Worm (Caenorhabditis elegans) whole organism, L3 larva: ENCODE measurements around the gene Y77E11A.16.

Experiments used
- R02D3.7 ChIP-seq: fragments of 150-350 bp; optimal IDR thresholded peaks from 2 replicates; lab custom pipeline; 2014; ENCODE audit warnings: missing biosample characterization, missing genetic modification characterization
- ZK546.5 ChIP-seq: sonication (generic microtip); optimal IDR thresholded peaks from 2 replicates; lab custom pipeline; 2017; ENCODE audit warnings: missing biosample characterization, missing genetic modification characterization
- aly-2 ChIP-seq: fragments of 150-350 bp; optimal IDR thresholded peaks from 2 replicates; lab custom pipeline; 2014; ENCODE audit warnings: missing biosample characterization, missing genetic modification characterization
- ceh-16 ChIP-seq: sonication (generic microtip); optimal IDR thresholded peaks from 2 replicates; lab custom pipeline; 2017; ENCODE audit warnings: missing biosample characterization, missing genetic modification characterization
- ceh-28 ChIP-seq: fragments of 150-350 bp; optimal IDR thresholded peaks from 2 replicates; lab custom pipeline; 2014; ENCODE audit warnings: missing biosample characterization, missing genetic modification reagents, missing genetic modification characterization
- ceh-82 ChIP-seq: fragments of 150-350 bp; optimal IDR thresholded peaks from 2 replicates; lab custom pipeline; 2014; ENCODE audit warnings: missing biosample characterization, missing genetic modification characterization
- ceh-9 ChIP-seq: sonication (generic microtip); optimal IDR thresholded peaks from 2 replicates; lab custom pipeline; 2018; ENCODE audit warnings: missing biosample characterization, missing genetic modification characterization
- daf-12 ChIP-seq: fragments of 150-350 bp; optimal IDR thresholded peaks from 2 replicates; lab custom pipeline; 2014; ENCODE audit warnings: missing biosample characterization, missing genetic modification reagents, missing genetic modification characterization
- egl-5 ChIP-seq: fragments of 150-350 bp; optimal IDR thresholded peaks from 2 replicates; lab custom pipeline; 2017; ENCODE audit warnings: missing biosample characterization, missing genetic modification reagents, missing genetic modification characterization, inconsistent platforms
- elt-1 ChIP-seq: fragments of 150-350 bp; optimal IDR thresholded peaks from 2 replicates; lab custom pipeline; 2014; ENCODE audit warnings: missing biosample characterization, missing genetic modification characterization
- elt-2 ChIP-seq: sonication (generic microtip); optimal IDR thresholded peaks from 2 replicates; lab custom pipeline; 2016; ENCODE audit warnings: missing genetic modification reagents, mild to moderate bottlenecking, missing genetic modification characterization, missing compliant biosample characterization
- fkh-2 ChIP-seq: fragments of 150-350 bp; optimal IDR thresholded peaks from 2 replicates; lab custom pipeline; 2014; ENCODE audit warnings: missing biosample characterization, missing genetic modification reagents, missing genetic modification characterization
- fos-1 ChIP-seq: fragments of 150-350 bp; optimal IDR thresholded peaks from 2 replicates; lab custom pipeline; 2014; ENCODE audit warnings: missing biosample characterization, missing genetic modification characterization
- hmg-11 ChIP-seq: sonication (generic microtip); optimal IDR thresholded peaks from 2 replicates; lab custom pipeline; 2016; ENCODE audit warnings: missing genetic modification characterization, missing compliant biosample characterization
- jun-1 ChIP-seq: fragments of 150-350 bp; optimal IDR thresholded peaks from 2 replicates; lab custom pipeline; 2014; ENCODE audit warnings: missing biosample characterization, missing genetic modification reagents, missing genetic modification characterization
- lin-15B ChIP-seq: fragments of 150-350 bp; optimal IDR thresholded peaks from 2 replicates; lab custom pipeline; 2014; ENCODE audit warnings: missing biosample characterization, missing genetic modification characterization
- lin-39 ChIP-seq: fragments of 150-350 bp; optimal IDR thresholded peaks from 2 replicates; lab custom pipeline; 2018; ENCODE audit warnings: missing biosample characterization, missing genetic modification reagents, missing genetic modification characterization
- lsy-12 ChIP-seq: sonication (generic microtip); optimal IDR thresholded peaks from 2 replicates; lab custom pipeline; 2016; ENCODE audit warnings: mild to moderate bottlenecking, missing genetic modification characterization, missing compliant biosample characterization
- mdl-1 ChIP-seq: fragments of 150-350 bp; optimal IDR thresholded peaks from 2 replicates; lab custom pipeline; 2014; ENCODE audit warnings: missing biosample characterization, missing genetic modification characterization
- nfya-1 ChIP-seq: sonication (generic microtip); optimal IDR thresholded peaks from 2 replicates; lab custom pipeline; 2017; ENCODE audit warnings: missing genetic modification characterization, mild to moderate bottlenecking, missing compliant biosample characterization, antibody characterized with exemption, moderate library complexity; ENCODE audit not compliant: insufficient read depth
- nhr-12 ChIP-seq: fragments of 150-350 bp; optimal IDR thresholded peaks from 2 replicates; lab custom pipeline; 2014; ENCODE audit warnings: missing biosample characterization, missing genetic modification characterization
- nhr-23 ChIP-seq: fragments of 150-350 bp; optimal IDR thresholded peaks from 2 replicates; lab custom pipeline; 2014; ENCODE audit warnings: missing biosample characterization, missing genetic modification reagents, missing genetic modification characterization
- nhr-237 ChIP-seq: fragments of 150-350 bp; optimal IDR thresholded peaks from 2 replicates; lab custom pipeline; 2014; ENCODE audit warnings: missing biosample characterization, missing genetic modification characterization
- nhr-25 ChIP-seq: sonication (generic microtip); optimal IDR thresholded peaks from 2 replicates; lab custom pipeline; 2017; ENCODE audit warnings: missing biosample characterization, missing genetic modification characterization
- nhr-28 ChIP-seq: fragments of 150-350 bp; optimal IDR thresholded peaks from 2 replicates; lab custom pipeline; 2014; ENCODE audit warnings: missing biosample characterization, missing genetic modification characterization
- nhr-43 ChIP-seq: sonication (generic microtip); optimal IDR thresholded peaks from 2 replicates; lab custom pipeline; 2016; ENCODE audit warnings: mild to moderate bottlenecking, missing genetic modification characterization, missing compliant biosample characterization; ENCODE audit not compliant: poor library complexity, severe bottlenecking
- nhr-67 ChIP-seq: fragments of 150-350 bp; optimal IDR thresholded peaks from 2 replicates; lab custom pipeline; 2014; ENCODE audit warnings: missing biosample characterization, missing genetic modification characterization
- nhr-76 ChIP-seq: fragments of 150-350 bp; sonication (generic microtip); optimal IDR thresholded peaks from 5 replicates; lab custom pipeline; 2014; ENCODE audit warnings: missing biosample characterization, missing genetic modification characterization
- nhr-77 ChIP-seq: fragments of 150-350 bp; optimal IDR thresholded peaks from 2 replicates; lab custom pipeline; 2014; ENCODE audit warnings: missing biosample characterization, missing genetic modification characterization
- pha-4 ChIP-seq: fragments of 150-350 bp; optimal IDR thresholded peaks from 2 replicates; lab custom pipeline; 2014; ENCODE audit warnings: missing biosample characterization, missing genetic modification reagents, missing genetic modification characterization
- pqm-1 ChIP-seq: fragments of 150-350 bp; optimal IDR thresholded peaks from 2 replicates; lab custom pipeline; 2017; ENCODE audit warnings: missing biosample characterization, missing genetic modification characterization, inconsistent platforms
- sea-2 ChIP-seq: fragments of 150-350 bp; sonication (generic microtip); optimal IDR thresholded peaks from 4 replicates; lab custom pipeline; 2014; ENCODE audit warnings: missing biosample characterization, missing genetic modification reagents, missing genetic modification characterization
- snpc-4 ChIP-seq: fragments of 150-350 bp; optimal IDR thresholded peaks from 2 replicates; lab custom pipeline; 2014; ENCODE audit warnings: missing biosample characterization, missing genetic modification characterization
- tbx-2 ChIP-seq: sonication (generic microtip); optimal IDR thresholded peaks from 2 replicates; lab custom pipeline; 2016; ENCODE audit warnings: mild to moderate bottlenecking, missing genetic modification characterization, missing compliant biosample characterization
- unc-39 ChIP-seq: sonication (generic microtip); optimal IDR thresholded peaks from 4 replicates; lab custom pipeline; 2017; ENCODE audit warnings: missing biosample characterization, missing genetic modification characterization
- zag-1 ChIP-seq: fragments of 150-350 bp; optimal IDR thresholded peaks from 2 replicates; lab custom pipeline; 2014; ENCODE audit warnings: missing biosample characterization, missing genetic modification characterization
- ztf-11 ChIP-seq: fragments of 150-350 bp; optimal IDR thresholded peaks from 2 replicates; lab custom pipeline; 2014; ENCODE audit warnings: missing biosample characterization, missing genetic modification characterization
- ztf-4 ChIP-seq: fragments of 150-350 bp; optimal IDR thresholded peaks from 2 replicates; lab custom pipeline; 2014; ENCODE audit warnings: missing biosample characterization, missing genetic modification characterization

The Y77E11A.16 gene

ce11 chrIV:1470364-1470763, 14.9 kb upstream of the Y77E11A.16 start:
- TF ChIP-seq nhr-76 (tag; lab: Kevin White, UChicago) (no peak), nhr-67 (tag; lab: Kevin White, UChicago) (no peak), ztf-4 (tag; lab: Kevin White, UChicago) (no peak), hmg-11 (tag; lab: Kevin White, UChicago) (no peak), ztf-11 (tag; lab: Kevin White, UChicago) (no peak), ceh-82 (tag; lab: Kevin White, UChicago) (no peak), elt-2 (no peak), zag-1 (tag; lab: Kevin White, UChicago) (no peak), lsy-12 (tag; lab: Kevin White, UChicago) (no peak), sea-2 (GFP tag; lab: Kevin White, UChicago) (no peak), daf-12 (tag; lab: Kevin White, UChicago) (no peak), nhr-25 (no peak)

- no peak for TF ChIP-seq ceh-9 (tag; lab: Kevin White, UChicago)
- TF ChIP-seq ceh-82 (tag; lab: Kevin White, UChicago) = no peak
- TF ChIP-seq sea-2 (GFP tag; lab: Kevin White, UChicago) = no peak
- no peak for TF ChIP-seq nhr-12 (tag; lab: Kevin White, UChicago)
- TF ChIP-seq zag-1 (tag; lab: Kevin White, UChicago) = no peak
- no peak for TF ChIP-seq jun-1 (tag; lab: Kevin White, UChicago)
- no peak for TF ChIP-seq nhr-77 (tag; lab: Kevin White, UChicago)
- TF ChIP-seq ZK546.5 (tag; lab: Kevin White, UChicago) = no peak
- TF ChIP-seq nhr-43 = no peak
- no peak for TF ChIP-seq lin-39 (tag; lab: Kevin White, UChicago)
- no peak for TF ChIP-seq aly-2 (tag; lab: Kevin White, UChicago)
- no peak for TF ChIP-seq lin-15B (tag; lab: Kevin White, UChicago)
- TF ChIP-seq unc-39 (tag; lab: Kevin White, UChicago) = no peak
These were observed 13.1 kb upstream of the Y77E11A.16 start for ce11 chrIV:1472145-1472544.

ce11 chrIV:1475009-1475408, 10.2 kb upstream of the Y77E11A.16 start, which contains the start of gene Y77E11A.12:
Y77E11A.12 (minus strand) TSS chrIV:1475109.
- TF ChIP-seq snpc-4 (tag; lab: Kevin White, UChicago) = no peak
- TF ChIP-seq ceh-28 = no peak
- no peak for TF ChIP-seq fos-1 (tag; lab: Kevin White, UChicago)
- TF ChIP-seq nhr-77 (tag; lab: Kevin White, UChicago) = no peak
- TF ChIP-seq R02D3.7 = no peak
- no peak for TF ChIP-seq ceh-82 (tag; lab: Kevin White, UChicago)
- TF ChIP-seq hmg-11 (tag; lab: Kevin White, UChicago) = no peak
- no peak for TF ChIP-seq nfya-1
- no peak for TF ChIP-seq nhr-23 (tag; lab: Kevin White, UChicago)
- TF ChIP-seq, all 47 proteins: peak for 0

DNA sequence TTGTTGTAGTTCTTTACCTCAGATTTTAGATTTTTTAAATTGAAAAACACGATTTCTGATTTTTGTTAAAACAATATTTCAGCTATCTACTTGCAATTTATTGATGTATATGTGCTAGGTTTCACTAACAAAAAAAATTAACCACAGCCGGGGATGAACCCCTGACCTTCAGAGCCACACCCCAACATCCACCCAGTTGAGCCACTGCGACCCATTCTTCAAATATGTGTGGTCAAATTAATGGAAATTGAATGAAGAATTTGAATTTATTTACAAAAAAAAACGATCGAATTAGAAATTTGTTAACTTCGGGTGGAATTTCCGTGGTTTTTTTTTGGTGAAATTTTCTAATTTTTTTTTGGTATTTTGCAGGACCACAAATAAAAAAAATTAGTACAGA, 6.6 kb upstream of the Y77E11A.16 start:
- no peak for TF ChIP-seq fos-1 (tag; lab: Kevin White, UChicago)
- TF ChIP-seq nfya-1 = no peak
- no peak for TF ChIP-seq fkh-2
- TF ChIP-seq ceh-16 (tag; lab: Kevin White, UChicago) = no peak
- no peak for TF ChIP-seq egl-5
- no peak for TF ChIP-seq ZK546.5 (tag; lab: Kevin White, UChicago)
- TF ChIP-seq jun-1 (tag; lab: Kevin White, UChicago) = no peak
- no peak for TF ChIP-seq aly-2 (tag; lab: Kevin White, UChicago)
- no peak for TF ChIP-seq tbx-2 (tag; lab: Kevin White, UChicago)
- no peak for TF ChIP-seq nhr-28 (tag; lab: Kevin White, UChicago)
- TF ChIP-seq, all 47 proteins: peak for 0

DNA sequence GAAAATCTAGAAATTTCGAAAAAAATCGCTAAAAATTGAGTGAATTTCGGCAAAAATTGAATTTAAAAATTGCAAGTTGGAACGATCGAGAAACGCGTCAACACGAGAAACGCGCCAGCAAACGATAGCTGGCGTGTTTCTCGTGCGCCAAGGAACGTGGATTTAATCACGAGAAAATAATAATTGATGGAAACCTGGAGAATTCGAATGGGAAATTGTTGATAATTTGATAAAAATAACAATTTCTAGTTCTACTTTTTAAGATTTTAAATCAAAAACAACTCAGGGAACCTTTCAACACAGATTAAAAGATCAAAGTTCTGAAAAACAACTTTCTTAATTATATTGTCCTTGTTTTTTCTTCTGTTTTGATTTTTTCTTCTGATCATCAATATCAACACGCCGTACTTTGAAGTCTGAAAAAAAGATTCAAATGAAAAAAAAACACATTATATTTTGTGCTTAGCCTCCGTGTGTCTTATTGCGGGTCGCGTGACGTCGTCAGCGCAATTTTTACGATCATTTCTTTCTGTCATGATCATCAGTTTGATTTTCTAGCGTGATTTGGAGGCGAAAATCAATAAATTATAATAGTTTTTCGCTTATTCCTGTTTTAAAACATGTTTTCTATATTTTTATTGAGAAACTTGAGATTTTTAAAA, 10.9 kb downstream of the Y77E11A.16 start, which contains the start of gene npp-20:
Gene npp-20, minus strand, starts transcription at position 6 of the 662 bp plus-strand sequence.
- TF ChIP-seq elt-2 = peak; percentile 38
- peak; percentile 38 for TF ChIP-seq pha-4
- peak; percentile 50 for TF ChIP-seq nfya-1
- TF ChIP-seq egl-5 = no peak
- peak; percentile 25 for TF ChIP-seq nhr-25
- no peak for TF ChIP-seq nhr-237 (tag; lab: Kevin White, UChicago)
- no peak for TF ChIP-seq lsy-12 (tag; lab: Kevin White, UChicago)
- no peak for TF ChIP-seq nhr-28 (tag; lab: Kevin White, UChicago)
- TF ChIP-seq ceh-9 (tag; lab: Kevin White, UChicago) = no peak
- peak; percentile 15 for TF ChIP-seq tbx-2 (tag; lab: Kevin White, UChicago)
- TF ChIP-seq nhr-23 (tag; lab: Kevin White, UChicago) = peak; percentile 16
- peak; percentile 58 for TF ChIP-seq hmg-11 (tag; lab: Kevin White, UChicago)
- TF ChIP-seq R02D3.7 = no peak
- TF ChIP-seq elt-1 (tag; lab: Kevin White, UChicago) = no peak
- no peak for TF ChIP-seq aly-2 (tag; lab: Kevin White, UChicago)
- TF ChIP-seq pqm-1 (tag; lab: Kevin White, UChicago) = peak; percentile 5
- peak; percentile 6 for TF ChIP-seq jun-1 (tag; lab: Kevin White, UChicago)
- TF ChIP-seq lin-15B (tag; lab: Kevin White, UChicago) = peak; percentile 65
- peak; percentile 25 for TF ChIP-seq ceh-28
- TF ChIP-seq mdl-1 (tag; lab: Kevin White, UChicago) = peak; percentile 15
